Worm (Caenorhabditis elegans): Measurements from ENCODE around the gene ttr-28.

ttr-28 gene

ce11 chrV:12895772-12896171 lies 9.2 kb downstream of the ttr-28 start, which contains the start of gene ttbk-7:
ttbk-7 (minus strand) TSS chrV:12895872.
- TF ChIP-seq lsl-1 (GFP tag; optimal IDR thresholded peaks at IDR 0.05) (no peak), B0336.3 (GFP tag; IDR thresholded peaks at IDR 0.05) (no peak), F23B12.7 (tag; optimal IDR thresholded peaks at IDR 0.05; ENCODE audit: insufficient read depth) (no peak), mel-28 (tag; optimal IDR thresholded peaks at IDR 0.05; ENCODE audit: borderline replicate concordance) (no peak), nhr-27 (tag; optimal IDR thresholded peaks at IDR 0.05) (no peak), nhr-179 (tag; optimal IDR thresholded peaks at IDR 0.05) (no peak), K12H6.12 (tag; optimal IDR thresholded peaks at IDR 0.05) (no peak), sdz-38 (tag; optimal IDR thresholded peaks at IDR 0.05) (no peak), hlh-26 (GFP tag; conservative IDR thresholded peaks at IDR 0.05) (no peak), lin-54 (GFP tag; optimal IDR thresholded peaks at IDR 0.05) (no peak), ztf-28 (GFP tag; IDR thresholded peaks at IDR 0.05) (no peak), F33H1.4 (GFP tag; IDR thresholded peaks at IDR 0.05) (no peak), T26A5.8 (tag; optimal IDR thresholded peaks at IDR 0.05) (no peak), Y53F4B.3 (GFP tag; IDR thresholded peaks at IDR 0.05) (no peak), aptf-2 (GFP tag; conservative IDR thresholded peaks at IDR 0.05) (no peak), die-1 (tag; optimal IDR thresholded peaks at IDR 0.05) (no peak), ceh-58 (GFP tag; IDR thresholded peaks at IDR 0.05) (no peak), him-1 (tag; optimal IDR thresholded peaks at IDR 0.05) (no peak)

DNA sequence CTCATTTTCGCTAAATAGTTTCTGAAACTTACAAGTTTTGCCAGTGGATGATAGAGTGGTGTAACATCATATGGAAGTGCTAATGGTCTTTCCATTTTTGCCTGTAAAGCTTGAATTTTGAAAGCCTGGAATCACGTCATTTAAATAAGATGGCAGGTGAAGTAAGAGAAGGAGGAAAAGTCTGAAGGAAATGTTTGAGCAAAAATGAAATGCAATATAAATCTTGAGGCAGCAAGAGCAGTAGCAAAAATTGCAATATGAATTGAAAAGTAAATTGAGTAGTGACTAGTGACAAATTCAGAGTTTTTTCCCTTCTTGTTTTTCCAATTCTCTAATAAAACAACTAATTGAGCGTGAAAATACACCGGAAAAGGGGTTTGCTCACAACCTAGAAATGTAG lies 19.1 kb downstream of the ttr-28 start, which contains the start of gene glb-24:
TSS of gene glb-24 (minus strand) at position 101 of the 400 bp plus-strand sequence.
- TF ChIP-seq nhr-80 (tag; optimal IDR thresholded peaks at IDR 0.05): no peak
- no peak for TF ChIP-seq lsl-1 (GFP tag; optimal IDR thresholded peaks at IDR 0.05)
- TF ChIP-seq hlh-12 (tag; optimal IDR thresholded peaks at IDR 0.05): no peak
- no peak for TF ChIP-seq B0035.1 (tag; optimal IDR thresholded peaks at IDR 0.05)
- TF ChIP-seq dpl-1 (GFP tag; optimal IDR thresholded peaks at IDR 0.05): no peak
- no peak for TF ChIP-seq lsy-27 (tag; optimal IDR thresholded peaks at IDR 0.05; ENCODE audit: borderline replicate concordance, insufficient read depth)
- no peak for TF ChIP-seq ztf-28 (GFP tag; IDR thresholded peaks at IDR 0.05)
- no peak for TF ChIP-seq bed-1 (GFP tag; IDR thresholded peaks at IDR 0.05)

DNA sequence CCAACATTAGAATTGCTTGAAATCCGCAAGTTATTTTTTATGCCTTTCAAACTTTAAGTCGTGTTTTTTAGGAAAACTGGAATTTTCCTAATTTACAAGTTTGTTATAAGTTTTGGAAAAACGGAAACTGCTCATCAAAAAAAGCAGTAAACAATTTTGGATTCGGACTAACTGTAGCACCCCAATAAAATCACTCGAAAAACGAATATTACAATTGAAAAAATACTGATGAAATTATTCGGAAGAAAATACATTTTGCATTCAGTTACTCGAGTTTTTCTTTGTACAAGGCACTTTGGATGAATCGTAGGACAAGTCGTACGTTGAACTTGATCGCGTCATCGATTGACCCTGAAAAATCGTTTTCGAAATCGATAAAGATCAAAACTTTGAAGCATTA lies 22.6 kb downstream of the ttr-28 start:
- TF ChIP-seq ccch-3 (GFP tag; optimal IDR thresholded peaks at IDR 0.05) (no peak), unc-62 (GFP tag; optimal IDR thresholded peaks at IDR 0.05) (no peak), ztf-6 (GFP tag; IDR thresholded peaks at IDR 0.05) (no peak)

- TF ChIP-seq ceh-100 (GFP tag; IDR thresholded peaks at IDR 0.05): no peak
- TF ChIP-seq ets-4 (GFP tag; optimal IDR thresholded peaks at IDR 0.05): no peak
- no peak for TF ChIP-seq Y53G8AR.9 (GFP tag; conservative IDR thresholded peaks at IDR 0.05)
- no peak for TF ChIP-seq hmg-20 (GFP tag; IDR thresholded peaks at IDR 0.05)
- no peak for TF ChIP-seq aptf-2 (GFP tag; conservative IDR thresholded peaks at IDR 0.05)
Observed at ce11 chrV:12881396-12881795, 23.6 kb downstream of the ttr-28 start.

DNA sequence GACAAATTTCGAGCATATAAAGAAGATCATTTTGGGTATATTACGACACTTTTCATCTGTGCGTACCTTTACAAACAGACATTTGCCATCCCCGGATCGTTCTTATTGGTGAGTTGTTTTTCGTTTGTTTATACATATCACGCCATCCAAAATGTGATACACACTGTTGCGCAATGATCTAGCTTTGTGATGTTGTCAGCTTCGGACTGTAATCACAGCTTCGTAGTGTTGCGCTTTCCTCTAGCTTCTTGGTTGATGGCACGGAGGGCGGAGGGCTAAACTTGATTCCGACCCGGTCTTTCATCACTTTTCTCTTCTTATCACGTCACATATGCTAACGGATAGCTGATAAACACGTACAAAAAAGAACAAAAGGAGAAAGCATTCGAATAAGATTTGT lies 25.6 kb downstream of the ttr-28 start:
- TF ChIP-seq ama-1 (optimal IDR thresholded peaks at IDR 0.05) (no peak), ama-1 (GFP tag; optimal IDR thresholded peaks at IDR 0.05) (no peak), lsl-1 (GFP tag; optimal IDR thresholded peaks at IDR 0.05) (no peak), T26A5.8 (tag; optimal IDR thresholded peaks at IDR 0.05) (no peak), unc-130 (GFP tag; optimal IDR thresholded peaks at IDR 0.05) (no peak), sea-2 (GFP tag; IDR thresholded peaks at IDR 0.05) (no peak), akir-1 (GFP tag; optimal IDR thresholded peaks at IDR 0.05) (no peak), lag-1 (GFP tag; IDR thresholded peaks at IDR 0.05) (no peak), dpff-1 (tag; optimal IDR thresholded peaks at IDR 0.05) (no peak), F57A8.1 (GFP tag; optimal IDR thresholded peaks at IDR 0.05) (no peak), ceh-100 (GFP tag; IDR thresholded peaks at IDR 0.05) (no peak), hrde-1 (tag; optimal IDR thresholded peaks at IDR 0.05; ENCODE audit: borderline replicate concordance) (no peak), K11D2.4 (GFP tag; IDR thresholded peaks at IDR 0.05) (no peak), somi-1 (GFP tag; optimal IDR thresholded peaks at IDR 0.05) (no peak)

Data from whole organism, young adult.